Worm (Caenorhabditis elegans) whole organism, L2 larva: Measurements from ENCODE around the gene dmd-4.

Experiments
- C34F6.9 ChIP-seq: fragments of 150-350 bp; optimal IDR thresholded peaks from 2 replicates; lab custom pipeline; 2014; ENCODE audit warnings: missing biosample characterization, missing genetic modification characterization
- F13H6.1 ChIP-seq: sonication (generic microtip); optimal IDR thresholded peaks from 2 replicates; lab custom pipeline; 2016; ENCODE audit warnings: missing genetic modification characterization, missing compliant biosample characterization
- R02D3.7 ChIP-seq: fragments of 150-350 bp; optimal IDR thresholded peaks from 2 replicates; lab custom pipeline; 2014; ENCODE audit warnings: missing biosample characterization, missing genetic modification characterization
- Y55F3AM.14 ChIP-seq: fragments of 200-800 bp; sonication (Bioruptor generic); optimal IDR thresholded peaks from 2 replicates; lab custom pipeline; 2018; ENCODE audit warnings: mild to moderate bottlenecking, missing genetic modification characterization, missing compliant biosample characterization
- ZK546.5 ChIP-seq: sonication (generic microtip); optimal IDR thresholded peaks from 2 replicates; lab custom pipeline; 2017; ENCODE audit warnings: missing biosample characterization, missing genetic modification characterization
- alr-1 ChIP-seq: fragments of 150-350 bp; optimal IDR thresholded peaks from 2 replicates; lab custom pipeline; 2014; ENCODE audit warnings: missing biosample characterization, missing genetic modification characterization
- ama-1 ChIP-seq: fragments of 150-350 bp; optimal IDR thresholded peaks from 2 replicates; lab custom pipeline; 2018; ENCODE audit warnings: inconsistent platforms
- blmp-1 ChIP-seq: sonication (generic microtip); optimal IDR thresholded peaks from 2 replicates; lab custom pipeline; 2017; ENCODE audit warnings: missing genetic modification characterization, mild to moderate bottlenecking, missing compliant biosample characterization, antibody characterized with exemption, moderate library complexity; ENCODE audit not compliant: insufficient read depth
- ceh-16 ChIP-seq: fragments of 150-350 bp; optimal IDR thresholded peaks from 2 replicates; lab custom pipeline; 2014; ENCODE audit warnings: missing biosample characterization, missing genetic modification characterization
- crh-2 ChIP-seq: sonication (generic microtip); optimal IDR thresholded peaks from 2 replicates; lab custom pipeline; 2017; ENCODE audit warnings: missing biosample characterization, missing genetic modification characterization
- dmd-4 ChIP-seq: sonication (generic microtip); optimal IDR thresholded peaks from 2 replicates; lab custom pipeline; 2017; ENCODE audit warnings: missing biosample characterization, missing genetic modification characterization
- egl-27 ChIP-seq: sonication (generic microtip); optimal IDR thresholded peaks from 3 replicates; lab custom pipeline; 2017; ENCODE audit warnings: missing biosample characterization, missing genetic modification reagents, missing genetic modification characterization
- fos-1 ChIP-seq: fragments of 150-350 bp; optimal IDR thresholded peaks from 2 replicates; lab custom pipeline; 2014; ENCODE audit warnings: missing biosample characterization, missing genetic modification characterization
- gmeb-1 ChIP-seq: fragments of 150-350 bp; optimal IDR thresholded peaks from 2 replicates; lab custom pipeline; 2014; ENCODE audit warnings: missing biosample characterization, missing genetic modification characterization
- lin-11 ChIP-seq: fragments of 150-350 bp; sonication (generic microtip); optimal IDR thresholded peaks from 2 replicates; lab custom pipeline; 2014; ENCODE audit warnings: missing biosample characterization, missing genetic modification characterization, inconsistent platforms, mixed read lengths
- lin-13 ChIP-seq: fragments of 150-350 bp; optimal IDR thresholded peaks from 2 replicates; lab custom pipeline; 2014; ENCODE audit warnings: missing biosample characterization, missing genetic modification reagents, missing genetic modification characterization
- lsy-2 ChIP-seq, 2 experiments: fragments of 150-350 bp in 1 of 2; sonication (generic microtip) in 1 of 2; optimal IDR thresholded peaks; 2 replicates each; lab custom pipeline; 2014 to 2017; ENCODE audit warnings: missing biosample characterization in 2 of 2, missing genetic modification characterization in 2 of 2
- mab-5 ChIP-seq: fragments of 150-350 bp; optimal IDR thresholded peaks from 2 replicates; lab custom pipeline; 2014; ENCODE audit warnings: missing biosample characterization, missing genetic modification characterization
- mdl-1 ChIP-seq, 2 experiments: fragments of 150-350 bp in 1 of 2; sonication (generic microtip) in 1 of 2; optimal IDR thresholded peaks; 2 replicates each; lab custom pipeline; 2017; ENCODE audit warnings: missing biosample characterization in 2 of 2, missing genetic modification characterization in 2 of 2
- nhr-10 ChIP-seq: sonication (generic microtip); optimal IDR thresholded peaks from 2 replicates; lab custom pipeline; 2017; ENCODE audit warnings: missing biosample characterization, missing genetic modification characterization
- nhr-11 ChIP-seq: fragments of 150-350 bp; optimal IDR thresholded peaks from 2 replicates; lab custom pipeline; 2014; ENCODE audit warnings: missing biosample characterization, missing genetic modification characterization
- nhr-12 ChIP-seq: fragments of 150-350 bp; optimal IDR thresholded peaks from 2 replicates; lab custom pipeline; 2014; ENCODE audit warnings: missing biosample characterization, missing genetic modification characterization
- nhr-129 ChIP-seq: fragments of 150-350 bp; optimal IDR thresholded peaks from 2 replicates; lab custom pipeline; 2014; ENCODE audit warnings: missing biosample characterization, missing genetic modification characterization
- nhr-21 ChIP-seq: fragments of 150-350 bp; optimal IDR thresholded peaks from 2 replicates; lab custom pipeline; 2014; ENCODE audit warnings: missing biosample characterization, missing genetic modification characterization
- nhr-23 ChIP-seq: fragments of 150-350 bp; optimal IDR thresholded peaks from 2 replicates; lab custom pipeline; 2014; ENCODE audit warnings: missing biosample characterization, missing genetic modification reagents, missing genetic modification characterization
- nhr-237 ChIP-seq: fragments of 150-350 bp; optimal IDR thresholded peaks from 2 replicates; lab custom pipeline; 2014; ENCODE audit warnings: missing biosample characterization, missing genetic modification characterization
- nhr-25 ChIP-seq: fragments of 150-350 bp; sonication (generic microtip); optimal IDR thresholded peaks from 3 replicates; lab custom pipeline; 2014; ENCODE audit warnings: missing biosample characterization, missing genetic modification characterization
- nhr-6 ChIP-seq: fragments of 150-350 bp; optimal IDR thresholded peaks from 2 replicates; lab custom pipeline; 2014; ENCODE audit warnings: missing biosample characterization, missing genetic modification characterization
- nhr-77 ChIP-seq: fragments of 150-350 bp; optimal IDR thresholded peaks from 2 replicates; lab custom pipeline; 2014; ENCODE audit warnings: missing biosample characterization, missing genetic modification characterization
- peb-1 ChIP-seq: fragments of 150-350 bp; optimal IDR thresholded peaks from 2 replicates; lab custom pipeline; 2014; ENCODE audit warnings: missing biosample characterization, missing genetic modification characterization
- skn-1 ChIP-seq: sonication (generic microtip); optimal IDR thresholded peaks from 2 replicates; lab custom pipeline; 2017; ENCODE audit warnings: missing biosample characterization, missing genetic modification characterization
- sma-3 ChIP-seq: sonication (generic microtip); optimal IDR thresholded peaks from 2 replicates; lab custom pipeline; 2016; ENCODE audit warnings: missing genetic modification reagents, missing genetic modification characterization, missing compliant biosample characterization
- sma-9 ChIP-seq, 2 experiments: fragments of 150-350 bp in 1 of 2; sonication (generic microtip) in 1 of 2; optimal IDR thresholded peaks; 2 replicates each; lab custom pipeline; 2014 to 2016; ENCODE audit warnings: missing genetic modification characterization in 2 of 2, mild to moderate bottlenecking in 1 of 2, missing biosample characterization in 1 of 2, missing compliant biosample characterization in 1 of 2, missing genetic modification reagents in 1 of 2, moderate library complexity in 1 of 2
- snpc-4 ChIP-seq: fragments of 150-350 bp; optimal IDR thresholded peaks from 2 replicates; lab custom pipeline; 2014; ENCODE audit warnings: missing biosample characterization, missing genetic modification characterization
- unc-55 ChIP-seq: fragments of 150-350 bp; sonication (generic microtip); optimal IDR thresholded peaks from 3 replicates; lab custom pipeline; 2014; ENCODE audit warnings: missing biosample characterization, missing genetic modification reagents, missing genetic modification characterization
- zag-1 ChIP-seq: fragments of 150-350 bp; optimal IDR thresholded peaks from 2 replicates; lab custom pipeline; 2014; ENCODE audit warnings: missing biosample characterization, missing genetic modification characterization
- ztf-1 ChIP-seq: fragments of 200-800 bp; sonication (Bioruptor generic); conservative IDR thresholded peaks from 2 replicates; pipeline ENCODE4 v1.3.6; 2022; ENCODE audit warnings: missing genetic modification characterization, missing compliant biosample characterization
- ztf-4 ChIP-seq: fragments of 150-350 bp; optimal IDR thresholded peaks from 2 replicates; lab custom pipeline; 2014; ENCODE audit warnings: missing biosample characterization, missing genetic modification characterization

dmd-4 gene

DNA sequence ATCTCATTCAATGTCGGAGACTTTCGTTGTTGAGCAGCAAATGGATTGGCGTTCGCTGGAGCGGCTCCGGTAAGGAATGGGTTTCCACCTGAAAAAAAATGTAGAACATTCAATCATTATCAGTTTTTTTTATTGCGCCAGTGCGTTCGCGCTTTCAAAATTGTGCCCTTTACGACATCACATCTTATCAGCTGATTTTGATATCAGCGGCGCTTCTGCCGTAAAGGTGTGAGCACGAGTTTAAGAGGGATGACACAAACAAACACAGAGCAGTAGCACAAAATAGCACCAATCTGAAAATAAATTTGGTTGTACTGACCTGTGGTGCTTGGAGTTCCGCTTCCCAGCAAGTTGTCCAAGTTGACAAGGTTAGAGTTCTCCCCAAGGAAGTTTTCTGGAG, 44.9 kb downstream of the dmd-4 start:
- TF ChIP-seq ama-1 (lab: Kevin White, UChicago) = peak; percentile 21
- TF ChIP-seq crh-2 = peak; percentile 54
- no peak for TF ChIP-seq lin-11 (tag; lab: Kevin White, UChicago)
- peak; percentile 41 for TF ChIP-seq fos-1 (tag; lab: Kevin White, UChicago)
- peak; percentile 49 for TF ChIP-seq sma-9 (GFP tag; optimal IDR thresholded peaks at IDR 0.05; lab: Kevin White, UChicago)
- no peak for TF ChIP-seq sma-9 (tag; optimal IDR thresholded peaks at IDR 0.05; lab: Kevin White, UChicago)
- no peak for TF ChIP-seq ztf-4 (tag; lab: Kevin White, UChicago)
- peak; percentile 10 for TF ChIP-seq F13H6.1 (tag; lab: Kevin White, UChicago)
- TF ChIP-seq nhr-129 (tag; lab: Kevin White, UChicago) = peak; percentile 1
- TF ChIP-seq nhr-21 = no peak

DNA sequence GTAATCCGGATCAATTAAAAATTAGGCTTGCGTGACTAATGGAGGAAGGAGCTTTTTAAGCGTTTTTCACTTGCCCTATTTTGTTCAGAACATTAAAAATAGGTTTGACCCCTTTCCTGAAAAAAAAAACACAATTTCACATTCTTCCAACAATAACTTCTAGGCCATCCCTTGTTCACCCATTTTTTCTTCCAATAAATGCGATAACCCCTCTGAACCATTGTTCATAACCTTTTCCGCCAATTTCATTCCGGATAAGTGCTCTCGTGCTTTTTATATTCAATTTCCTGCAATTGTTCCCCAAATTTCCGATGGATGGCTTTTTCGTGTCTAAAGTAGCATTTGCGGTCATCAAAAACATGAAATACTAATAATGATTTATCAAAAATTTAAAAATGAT, 46.2 kb downstream of the dmd-4 start:
- TF ChIP-seq nhr-21 = peak; percentile 25
- peak; percentile 9 for TF ChIP-seq C34F6.9
- TF ChIP-seq nhr-25 (tag; lab: Kevin White, UChicago) = peak; percentile 0
- no peak for TF ChIP-seq nhr-12 (tag; lab: Kevin White, UChicago)
- peak; percentile 5 for TF ChIP-seq unc-55 (GFP tag; lab: Kevin White, UChicago)
- no peak for TF ChIP-seq nhr-23 (tag; lab: Kevin White, UChicago)
- TF ChIP-seq ceh-16 = no peak
- peak; percentile 39 for TF ChIP-seq sma-9 (GFP tag; optimal IDR thresholded peaks at IDR 0.05; lab: Kevin White, UChicago)
- no peak for TF ChIP-seq sma-9 (tag; optimal IDR thresholded peaks at IDR 0.05; lab: Kevin White, UChicago)
- TF ChIP-seq gmeb-1 = peak; percentile 1

DNA sequence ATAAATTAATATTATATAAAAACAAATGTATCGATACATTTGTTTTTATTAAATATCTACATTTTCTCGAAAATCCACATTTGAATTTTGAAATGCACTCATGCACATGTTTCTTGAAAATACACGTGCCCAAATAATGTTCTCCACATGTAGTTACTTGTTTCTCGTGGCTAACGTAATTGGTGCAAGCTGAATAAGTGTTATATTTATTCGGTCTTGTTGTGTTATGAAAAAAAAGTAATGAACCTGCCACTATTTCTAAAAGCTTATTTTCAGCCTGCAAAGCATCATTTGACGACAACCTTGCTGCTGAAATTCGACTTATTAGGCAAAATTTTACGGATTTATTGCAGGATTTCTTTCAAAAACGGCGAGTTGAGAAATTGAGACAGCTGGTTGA, 48.3 kb downstream of the dmd-4 start:
- TF ChIP-seq ama-1 (lab: Kevin White, UChicago) = no peak
- TF ChIP-seq sma-3 = peak; percentile 53
- no peak for TF ChIP-seq alr-1
- peak; percentile 64 for TF ChIP-seq snpc-4 (tag; lab: Kevin White, UChicago)
- TF ChIP-seq skn-1 = no peak
- TF ChIP-seq nhr-10 = peak; percentile 48
- TF ChIP-seq nhr-21 = peak; percentile 83
- peak; percentile 84 for TF ChIP-seq gmeb-1
- peak; percentile 19 for TF ChIP-seq dmd-4 (tag; lab: Kevin White, UChicago)
- no peak for TF ChIP-seq Y55F3AM.14 (GFP tag; lab: Kevin White, UChicago)
- no peak for TF ChIP-seq ZK546.5 (tag; lab: Kevin White, UChicago)
- no peak for TF ChIP-seq ceh-16
- no peak for TF ChIP-seq peb-1 (tag; lab: Kevin White, UChicago)
- TF ChIP-seq lin-13 = peak; percentile 55
- no peak for TF ChIP-seq nhr-77 (tag; lab: Kevin White, UChicago)
- peak; percentile 62 for TF ChIP-seq mab-5 (tag; lab: Kevin White, UChicago)
- no peak for TF ChIP-seq nhr-12 (tag; lab: Kevin White, UChicago)
- TF ChIP-seq nhr-25 (tag; lab: Kevin White, UChicago) = peak; percentile 72
- TF ChIP-seq blmp-1 (tag; lab: Kevin White, UChicago) = peak; percentile 48
- no peak for TF ChIP-seq R02D3.7 (tag; lab: Kevin White, UChicago)
- peak; percentile 90 for TF ChIP-seq nhr-129 (tag; lab: Kevin White, UChicago)
- TF ChIP-seq fos-1 (tag; lab: Kevin White, UChicago) = peak; percentile 58
- no peak for TF ChIP-seq nhr-23 (tag; lab: Kevin White, UChicago)
- TF ChIP-seq nhr-237 (tag; lab: Kevin White, UChicago) = no peak
- TF ChIP-seq zag-1 = peak; percentile 11
- peak; percentile 57 to 81 for TF ChIP-seq lsy-2 (tag; optimal IDR thresholded peaks at IDR 0.05; lab: Kevin White, UChicago)
- TF ChIP-seq C34F6.9 = peak; percentile 95
- TF ChIP-seq mdl-1 (tag; optimal IDR thresholded peaks at IDR 0.05; lab: Kevin White, UChicago) = peak; percentile 49 to 62
- peak; percentile 63 for TF ChIP-seq F13H6.1 (tag; lab: Kevin White, UChicago)
- TF ChIP-seq crh-2 = peak; percentile 87
- TF ChIP-seq unc-55 (GFP tag; lab: Kevin White, UChicago) = peak; percentile 94
- no peak for TF ChIP-seq nhr-11 (tag; lab: Kevin White, UChicago)
- TF ChIP-seq nhr-6 (tag; lab: Kevin White, UChicago) = peak; percentile 87
- TF ChIP-seq sma-9 (GFP tag; optimal IDR thresholded peaks at IDR 0.05; lab: Kevin White, UChicago) = peak; percentile 91
- no peak for TF ChIP-seq sma-9 (tag; optimal IDR thresholded peaks at IDR 0.05; lab: Kevin White, UChicago)
- no peak for TF ChIP-seq ztf-1 (GFP tag; lab: Robert Waterston, UW)
- TF ChIP-seq ztf-4 (tag; lab: Kevin White, UChicago) = peak; percentile 67
- TF ChIP-seq egl-27 (tag; lab: Kevin White, UChicago) = peak; percentile 66
